Worm (Caenorhabditis elegans): ENCODE measurements around the gene F56D5.2.

Gene F56D5.2

DNA sequence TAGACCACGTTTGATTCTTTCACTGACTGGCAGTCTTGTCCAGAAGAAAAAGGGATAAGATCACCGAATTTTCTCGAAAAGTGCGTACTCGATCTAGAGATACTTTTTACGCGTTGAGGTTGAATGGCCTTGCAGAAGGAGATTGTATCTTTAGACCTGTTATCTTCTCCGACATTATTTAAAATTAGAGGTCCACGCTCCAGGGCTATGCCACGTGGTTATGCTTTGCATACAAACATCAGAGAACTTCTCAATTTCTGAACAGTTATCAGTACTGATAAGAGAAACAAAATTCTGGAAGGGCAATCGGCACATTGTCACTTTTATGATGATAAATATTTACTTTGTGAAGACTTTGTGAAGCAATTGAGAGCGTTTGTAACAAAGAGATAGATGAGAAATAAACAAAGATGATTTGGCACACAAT is 43.7 kb upstream of the F56D5.2 start:
- peak; percentile 93 for TF ChIP-seq elt-2 (tag; optimal IDR thresholded peaks at IDR 0.05)
- TF ChIP-seq ceh-45 (GFP tag; IDR thresholded peaks at IDR 0.05): no peak
- TF ChIP-seq lim-6 (tag; optimal IDR thresholded peaks at IDR 0.05): no peak

DNA sequence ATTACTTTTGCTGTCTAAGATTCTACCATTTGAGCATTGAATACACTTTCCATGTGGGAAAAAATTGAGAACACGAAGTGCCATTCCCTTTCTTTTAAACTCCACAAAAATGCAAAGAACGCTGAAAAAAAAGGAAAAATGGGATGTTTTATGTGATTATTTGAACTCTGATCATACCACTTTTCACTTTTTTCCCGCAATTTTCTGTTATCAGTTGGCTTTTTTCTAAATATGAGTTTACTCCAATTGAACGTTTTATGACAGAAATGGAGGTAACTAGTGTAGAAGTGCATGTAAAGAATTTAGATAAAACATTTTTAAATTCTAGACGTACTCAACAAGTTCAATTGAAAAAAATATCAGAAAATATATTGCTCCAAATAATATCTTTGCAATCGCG is 43.0 kb upstream of the F56D5.2 start:
- no peak for TF ChIP-seq fax-1 (tag; optimal IDR thresholded peaks at IDR 0.05)
- no peak for TF ChIP-seq eyg-1 (tag; optimal IDR thresholded peaks at IDR 0.05)
- TF ChIP-seq unc-3 (GFP tag; conservative IDR thresholded peaks at IDR 0.05): no peak
- TF ChIP-seq unc-3 (tag; optimal IDR thresholded peaks at IDR 0.05): no peak
- TF ChIP-seq hlh-13 (GFP tag; optimal IDR thresholded peaks at IDR 0.05): no peak
- TF ChIP-seq ceh-2 (tag; optimal IDR thresholded peaks at IDR 0.05): no peak
- no peak for TF ChIP-seq ceh-14 (tag; optimal IDR thresholded peaks at IDR 0.05)
- no peak for TF ChIP-seq dve-1 (tag; optimal IDR thresholded peaks at IDR 0.05)
- TF ChIP-seq rnt-1 (tag; optimal IDR thresholded peaks at IDR 0.05): no peak
- no peak for TF ChIP-seq ceh-22 (tag; optimal IDR thresholded peaks at IDR 0.05)
- no peak for TF ChIP-seq elt-2 (tag; optimal IDR thresholded peaks at IDR 0.05)
- TF ChIP-seq unc-86 (tag; optimal IDR thresholded peaks at IDR 0.05): no peak
- TF ChIP-seq pax-1 (tag; optimal IDR thresholded peaks at IDR 0.05): no peak
- no peak for TF ChIP-seq ceh-9 (tag; optimal IDR thresholded peaks at IDR 0.05)
- no peak for TF ChIP-seq che-1 (tag; optimal IDR thresholded peaks at IDR 0.05)
- TF ChIP-seq lin-11 (tag; optimal IDR thresholded peaks at IDR 0.05): no peak
- no peak for TF ChIP-seq T23F11.4 (GFP tag; optimal IDR thresholded peaks at IDR 0.05)

DNA sequence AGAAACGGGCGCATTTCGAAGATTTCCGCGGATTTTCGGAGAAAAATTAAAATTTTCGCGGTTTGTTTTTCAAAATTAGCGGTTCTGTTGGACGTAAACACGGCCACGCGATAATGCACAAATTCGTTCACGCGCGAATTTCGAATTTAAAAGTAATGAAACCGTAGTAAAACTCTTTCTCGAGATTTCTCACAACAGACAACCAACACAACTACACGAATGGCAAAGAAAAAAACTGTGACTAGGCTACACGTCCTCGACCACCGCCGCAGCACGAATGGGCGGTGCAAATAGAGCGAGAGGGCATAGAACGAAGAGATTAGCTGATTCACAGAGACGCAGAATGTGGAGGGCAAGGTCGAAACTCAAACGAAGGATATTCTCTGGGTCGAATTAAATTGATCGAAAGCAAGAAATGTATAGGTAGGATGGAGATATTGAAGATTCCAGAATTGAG is 42.5 kb upstream of the F56D5.2 start, which contains the start of gene idh-1:
idh-1 (minus strand) TSS at position 228 of the 457 bp plus-strand sequence.
- TF ChIP-seq sdc-2 (tag; optimal IDR thresholded peaks at IDR 0.05) (no peak), ceh-6 (GFP tag; optimal IDR thresholded peaks at IDR 0.05) (no peak), mec-3 (tag; optimal IDR thresholded peaks at IDR 0.05; ENCODE audit: borderline replicate concordance) (no peak), tbx-2 (tag; optimal IDR thresholded peaks at IDR 0.05) (peak; percentile 14), ceh-2 (tag; optimal IDR thresholded peaks at IDR 0.05) (peak; percentile 1), eyg-1 (tag; optimal IDR thresholded peaks at IDR 0.05) (no peak), ceh-34 (tag; optimal IDR thresholded peaks at IDR 0.05) (no peak), pros-1 (tag; optimal IDR thresholded peaks at IDR 0.05) (no peak), sox-4 (tag; optimal IDR thresholded peaks at IDR 0.05) (no peak), zip-5 (tag; optimal IDR thresholded peaks at IDR 0.05) (no peak), ceh-48 (tag; optimal IDR thresholded peaks at IDR 0.05) (no peak), hlh-6 (tag; optimal IDR thresholded peaks at IDR 0.05) (no peak), madf-2 (tag; optimal IDR thresholded peaks at IDR 0.05) (no peak), nfya-1 (tag; optimal IDR thresholded peaks at IDR 0.05) (peak; percentile 12), ceh-31 (tag; optimal IDR thresholded peaks at IDR 0.05) (peak; percentile 6), ref-2 (tag; optimal IDR thresholded peaks at IDR 0.05) (no peak), npax-4 (tag; optimal IDR thresholded peaks at IDR 0.05) (no peak), pqm-1 (tag; optimal IDR thresholded peaks at IDR 0.05) (no peak), pat-9 (tag; optimal IDR thresholded peaks at IDR 0.05) (no peak), hlh-8 (tag; optimal IDR thresholded peaks at IDR 0.05) (no peak)

DNA sequence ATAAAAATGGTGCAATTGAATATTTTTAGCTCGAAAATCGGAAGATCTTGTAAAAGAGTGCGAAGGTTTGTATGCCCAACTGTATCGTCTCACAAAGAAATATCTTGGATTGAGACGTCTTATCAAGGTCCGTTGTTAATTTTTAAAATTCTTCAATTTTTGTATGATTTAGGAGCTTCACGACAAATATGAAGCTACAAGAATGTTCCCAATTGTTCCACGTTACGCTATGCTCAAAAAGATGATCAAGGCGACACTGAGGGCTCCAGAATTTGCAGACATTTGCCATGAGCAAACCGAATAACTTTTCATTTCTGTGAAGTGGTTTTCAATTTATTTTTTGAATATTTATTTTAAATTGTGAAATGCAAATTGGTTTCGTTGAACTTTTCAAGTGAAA is 40.3 kb upstream of the F56D5.2 start:
- no peak for TF ChIP-seq C38D4.7 (GFP tag; optimal IDR thresholded peaks at IDR 0.05)
- TF ChIP-seq ceh-45 (GFP tag; IDR thresholded peaks at IDR 0.05): no peak
- no peak for TF ChIP-seq syd-9 (tag; optimal IDR thresholded peaks at IDR 0.05)
- no peak for TF ChIP-seq ceh-14 (tag; optimal IDR thresholded peaks at IDR 0.05)
- no peak for TF ChIP-seq che-1 (tag; optimal IDR thresholded peaks at IDR 0.05)
- TF ChIP-seq ceh-6 (GFP tag; optimal IDR thresholded peaks at IDR 0.05): no peak
- no peak for TF ChIP-seq ref-2 (tag; optimal IDR thresholded peaks at IDR 0.05)
- no peak for TF ChIP-seq elt-4 (tag; optimal IDR thresholded peaks at IDR 0.05)
- TF ChIP-seq pat-9 (tag; optimal IDR thresholded peaks at IDR 0.05): no peak
- no peak for TF ChIP-seq unc-42 (tag; optimal IDR thresholded peaks at IDR 0.05)
